Worm (Caenorhabditis elegans): ENCODE data around the gene K08B5.2.
A peak's percentile ranks its signal among the peaks of the same experiment; 100 is the strongest.

Gene K08B5.2

DNA sequence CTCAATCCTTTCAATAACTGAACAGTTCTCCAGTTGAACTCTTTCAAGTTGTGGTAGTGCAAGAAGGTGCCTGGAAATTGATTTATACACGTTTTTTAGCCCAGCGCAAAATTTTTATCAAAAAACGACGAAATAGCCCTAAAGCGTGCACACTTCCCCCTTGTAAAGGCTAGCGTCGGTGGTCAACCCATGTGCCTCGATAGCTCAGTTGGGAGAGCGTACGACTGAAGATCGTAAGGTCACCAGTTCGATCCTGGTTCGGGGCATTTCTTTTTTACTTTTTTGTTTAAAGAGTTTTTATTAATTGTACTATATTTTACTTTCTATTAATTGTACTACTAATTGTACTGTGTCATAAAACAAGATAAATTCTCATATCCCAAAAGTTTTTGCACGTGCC, 2.4 kb downstream of the K08B5.2 start:
- TF ChIP-seq F23B12.7 (tag; optimal IDR thresholded peaks at IDR 0.05; ENCODE audit: insufficient read depth), result peak; percentile 54
- peak; percentile 18; the same call in 1 of the 2 replicates for TF ChIP-seq rcor-1 (GFP tag; IDR thresholded peaks at IDR 0.05)
- TF ChIP-seq D2030.7 (GFP tag; IDR thresholded peaks at IDR 0.05), result peak; percentile 71; the same call in 1 of the 2 replicates
- peak; percentile 25 for TF ChIP-seq ztf-18 (tag; optimal IDR thresholded peaks at IDR 0.05)
- no peak for TF ChIP-seq egrh-3 (GFP tag; IDR thresholded peaks at IDR 0.05)
- TF ChIP-seq madf-10 (tag; optimal IDR thresholded peaks at IDR 0.05), result peak; percentile 32
- peak; percentile 27 for TF ChIP-seq snpc-3.4 (tag; optimal IDR thresholded peaks at IDR 0.05)
- TF ChIP-seq lir-1 (GFP tag; conservative IDR thresholded peaks at IDR 0.05), result peak; percentile 38; the same call in 1 of the 2 replicates
- TF ChIP-seq snpc-1.1 (tag; optimal IDR thresholded peaks at IDR 0.05; ENCODE audit: insufficient read depth), result peak; percentile 45
- peak; percentile 53; the same call in 1 of the 2 replicates for TF ChIP-seq Y53G8AR.9 (GFP tag; conservative IDR thresholded peaks at IDR 0.05)
- peak; percentile 75 for TF ChIP-seq hmg-1.2 (GFP tag; IDR thresholded peaks at IDR 0.05)
- TF ChIP-seq nfyb-1 (GFP tag; IDR thresholded peaks at IDR 0.05), result 0 out of 2 replicates have a peak, but pooled peaks have one; percentile 68
- TF ChIP-seq fkh-3 (tag; optimal IDR thresholded peaks at IDR 0.05), result no peak
- no peak for TF ChIP-seq tbx-9 (tag; optimal IDR thresholded peaks at IDR 0.05; ENCODE audit: borderline replicate concordance)
- no peak for TF ChIP-seq Y53F4B.3 (GFP tag; IDR thresholded peaks at IDR 0.05)
- TF ChIP-seq nhr-90 (tag; optimal IDR thresholded peaks at IDR 0.05), result peak; percentile 10
- TF ChIP-seq pbrm-1 (GFP tag; IDR thresholded peaks at IDR 0.05), result peak; percentile 67; the same call in 1 of the 2 replicates
- TF ChIP-seq ztf-25 (GFP tag; IDR thresholded peaks at IDR 0.05), result 0 out of 2 replicates have a peak, but pooled peaks have one; percentile 68
- peak; percentile 42 for TF ChIP-seq snpc-4 (GFP tag; optimal IDR thresholded peaks at IDR 0.05)
- peak in 2 of 4 experiments; percentile 40 to 74 for TF ChIP-seq snpc-4 (tag; optimal IDR thresholded peaks at IDR 0.05)
- peak; percentile 94 for TF ChIP-seq tbp1 (GFP tag; optimal IDR thresholded peaks at IDR 0.05)
- TF ChIP-seq B0261.1 (tag; optimal IDR thresholded peaks at IDR 0.05), result peak; percentile 90
- TF ChIP-seq hlh-26 (GFP tag; conservative IDR thresholded peaks at IDR 0.05), result no peak
- TF ChIP-seq rpc-1 (optimal IDR thresholded peaks at IDR 0.05), result peak; percentile 62
- TF ChIP-seq rpc-1 (tag; optimal IDR thresholded peaks at IDR 0.05), result peak; percentile 79
- peak; percentile 14 for TF ChIP-seq die-1 (tag; optimal IDR thresholded peaks at IDR 0.05)
- peak; percentile 19 for TF ChIP-seq ztf-26 (tag; optimal IDR thresholded peaks at IDR 0.05)
- TF ChIP-seq lin-54 (GFP tag; optimal IDR thresholded peaks at IDR 0.05), result peak; percentile 13
- TF ChIP-seq lin-26 (GFP tag; IDR thresholded peaks at IDR 0.05), result peak; percentile 79
- no peak for TF ChIP-seq cebp-1 (GFP tag; IDR thresholded peaks at IDR 0.05)
- peak; percentile 20 for TF ChIP-seq cebp-1 (tag; optimal IDR thresholded peaks at IDR 0.05)
- no peak for TF ChIP-seq lsl-1 (GFP tag; optimal IDR thresholded peaks at IDR 0.05)
- peak; percentile 49 for TF ChIP-seq repo-1 (tag; optimal IDR thresholded peaks at IDR 0.05)
- peak; percentile 69 for TF ChIP-seq dox-1 (GFP tag; IDR thresholded peaks at IDR 0.05)
- peak; percentile 10 for TF ChIP-seq ZK185.1 (tag; optimal IDR thresholded peaks at IDR 0.05; ENCODE audit: poor library complexity, severe bottlenecking)
- 0 out of 2 replicates have a peak, but pooled peaks have one; percentile 15 for TF ChIP-seq K11D2.4 (GFP tag; IDR thresholded peaks at IDR 0.05)
- no peak for TF ChIP-seq rec-8 (tag; optimal IDR thresholded peaks at IDR 0.05)

DNA sequence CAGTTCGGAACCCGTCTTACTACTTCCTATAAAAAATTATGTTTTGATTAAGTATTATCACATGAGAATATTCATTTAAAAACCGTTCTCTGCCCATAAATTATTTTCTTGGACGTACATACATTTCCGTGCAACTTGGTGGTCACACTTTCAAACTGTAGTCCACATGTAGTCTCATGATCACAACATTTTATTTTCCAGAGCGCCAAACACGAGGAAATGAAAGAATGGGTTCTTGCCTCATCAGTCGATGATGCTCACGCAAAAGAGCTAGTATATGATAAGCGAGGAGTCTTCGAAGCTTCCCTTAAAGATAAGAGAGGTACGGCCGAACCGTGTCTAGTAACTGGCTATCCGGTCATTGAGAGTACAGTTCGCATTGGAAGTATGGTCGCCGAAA, 3.1 kb downstream of the K08B5.2 start:
- TF ChIP-seq tbx-9 (tag; optimal IDR thresholded peaks at IDR 0.05; ENCODE audit: borderline replicate concordance), result no peak
- TF ChIP-seq nhr-27 (tag; optimal IDR thresholded peaks at IDR 0.05), result no peak
- no peak for TF ChIP-seq Y53G8AR.9 (GFP tag; conservative IDR thresholded peaks at IDR 0.05)
- TF ChIP-seq F33H1.4 (GFP tag; IDR thresholded peaks at IDR 0.05), result no peak
- no peak for TF ChIP-seq snpc-1.1 (tag; optimal IDR thresholded peaks at IDR 0.05; ENCODE audit: insufficient read depth)
- no peak for TF ChIP-seq ceh-79 (tag; optimal IDR thresholded peaks at IDR 0.05)
- no peak for TF ChIP-seq nfyb-1 (GFP tag; IDR thresholded peaks at IDR 0.05)
- peak; percentile 21; the same call in 1 of the 2 replicates for TF ChIP-seq dox-1 (GFP tag; IDR thresholded peaks at IDR 0.05)
- no peak for TF ChIP-seq snpc-4 (GFP tag; optimal IDR thresholded peaks at IDR 0.05)
- peak in 1 of 4 experiments; percentile 27 for TF ChIP-seq snpc-4 (tag; optimal IDR thresholded peaks at IDR 0.05)
- peak; percentile 20 for TF ChIP-seq atf-7 (tag; optimal IDR thresholded peaks at IDR 0.05)
- TF ChIP-seq let-607 (tag; optimal IDR thresholded peaks at IDR 0.05), result peak in 1 of 2 experiments; percentile 32
- TF ChIP-seq rec-8 (tag; optimal IDR thresholded peaks at IDR 0.05), result no peak
- TF ChIP-seq lin-35 (GFP tag; optimal IDR thresholded peaks at IDR 0.05), result no peak
- TF ChIP-seq bed-1 (GFP tag; IDR thresholded peaks at IDR 0.05), result no peak
- no peak for TF ChIP-seq B0261.1 (tag; optimal IDR thresholded peaks at IDR 0.05)
- no peak for TF ChIP-seq hrde-1 (tag; optimal IDR thresholded peaks at IDR 0.05; ENCODE audit: borderline replicate concordance)
- peak; percentile 91 for TF ChIP-seq nhr-80 (tag; optimal IDR thresholded peaks at IDR 0.05)
- no peak for TF ChIP-seq lag-1 (GFP tag; IDR thresholded peaks at IDR 0.05)

Data from whole organism, young adult.